In genomic region chr2L:10237725-10238446, dm6 we compare ENCODE assay signal across 1 fruit fly cellular context.
A peak's percentile ranks its signal among the peaks of the same experiment; 100 is the strongest.
TF ChIP-seq lines count a peak whose summit lies in the region.

mthl15 (minus strand) TSS chr2L:10238317.

TF ChIP-seq in whole organism, embryonic, 481 proteins besides CTCF, POLR2A, EP300 and RAD21 (continued from another document):
- TF ChIP-seq CG31441 (GFP tag; IDR thresholded peaks at IDR 0.05; lab: Robert Waterston, UW), result no peak
- TF ChIP-seq hb (GFP tag; IDR thresholded peaks at IDR 0.05; lab: Robert Waterston, UW; ENCODE audit: partially characterized antibody), result no peak
- TF ChIP-seq Antp (GFP tag; optimal IDR thresholded peaks at IDR 0.05; lab: Kevin White, UChicago), result no peak
- TF ChIP-seq Sry-β (GFP tag; optimal IDR thresholded peaks at IDR 0.05; lab: Kevin White, UChicago), result no peak
- no peak for TF ChIP-seq Ada2b (GFP tag; IDR thresholded peaks at IDR 0.05; lab: Robert Waterston, UW)
- TF ChIP-seq CG17359 (tag; optimal IDR thresholded peaks at IDR 0.05; lab: Kevin White, UChicago), result no peak
- no peak for TF ChIP-seq tin (GFP tag; optimal IDR thresholded peaks at IDR 0.05; lab: Kevin White, UChicago)
- peak; percentile 32 for TF ChIP-seq zen (tag; optimal IDR thresholded peaks at IDR 0.05; lab: Kevin White, UChicago)
- TF ChIP-seq Kr (GFP tag; optimal IDR thresholded peaks at IDR 0.05; lab: Kevin White, UChicago), result peak; percentile 0
- TF ChIP-seq exex (tag; optimal IDR thresholded peaks at IDR 0.05; lab: Kevin White, UChicago), result peak; percentile 95
- TF ChIP-seq CG9609 (GFP tag; optimal IDR thresholded peaks at IDR 0.05; lab: Kevin White, UChicago), result no peak
- TF ChIP-seq gt (GFP tag; IDR thresholded peaks at IDR 0.05; lab: Robert Waterston, UW), result no peak
- TF ChIP-seq h (optimal IDR thresholded peaks at IDR 0.05; lab: Kevin White, UChicago), result no peak
- TF ChIP-seq CG10267 (tag; optimal IDR thresholded peaks at IDR 0.05; lab: Kevin White, UChicago), result no peak
- TF ChIP-seq chn (GFP tag; optimal IDR thresholded peaks at IDR 0.05; lab: Kevin White, UChicago), result no peak
- TF ChIP-seq NC2α (GFP tag; optimal IDR thresholded peaks at IDR 0.05; lab: Kevin White, UChicago), result peak; percentile 22
- no peak for TF ChIP-seq Myb (GFP tag; optimal IDR thresholded peaks at IDR 0.05; lab: Kevin White, UChicago)
- TF ChIP-seq rib (GFP tag; IDR thresholded peaks at IDR 0.05; lab: Robert Waterston, UW), result no peak
- no peak for TF ChIP-seq CG4617 (GFP tag; optimal IDR thresholded peaks at IDR 0.05; lab: Kevin White, UChicago; ENCODE audit: borderline replicate concordance)
- TF ChIP-seq CG8944 (GFP tag; optimal IDR thresholded peaks at IDR 0.05; lab: Kevin White, UChicago), result no peak
- TF ChIP-seq Sox102F (GFP tag; optimal IDR thresholded peaks at IDR 0.05; lab: Kevin White, UChicago), result no peak
- no peak for TF ChIP-seq hbn (GFP tag; IDR thresholded peaks at IDR 0.05; lab: Robert Waterston, UW; ENCODE audit: partially characterized antibody)
- no peak for TF ChIP-seq ssp (GFP tag; IDR thresholded peaks at IDR 0.05; lab: Robert Waterston, UW)
- no peak for TF ChIP-seq tup (GFP tag; optimal IDR thresholded peaks at IDR 0.05; lab: Kevin White, UChicago)
- no peak for TF ChIP-seq D19B (GFP tag; optimal IDR thresholded peaks at IDR 0.05; lab: Kevin White, UChicago)
- TF ChIP-seq fd102C (GFP tag; optimal IDR thresholded peaks at IDR 0.05; lab: Kevin White, UChicago), result no peak
- TF ChIP-seq CG10431 (GFP tag; optimal IDR thresholded peaks at IDR 0.05; lab: Kevin White, UChicago), result no peak
- no peak for TF ChIP-seq CG9215 (GFP tag; IDR thresholded peaks at IDR 0.05; lab: Robert Waterston, UW)
- no peak for TF ChIP-seq CG32772 (GFP tag; IDR thresholded peaks at IDR 0.05; lab: Robert Waterston, UW)
- no peak for TF ChIP-seq CG30020 (tag; optimal IDR thresholded peaks at IDR 0.05; lab: Kevin White, UChicago)
- TF ChIP-seq Eip74EF (GFP tag; optimal IDR thresholded peaks at IDR 0.05; lab: Kevin White, UChicago), result no peak
- peak; percentile 19 for TF ChIP-seq CG11723 (GFP tag; optimal IDR thresholded peaks at IDR 0.05; lab: Kevin White, UChicago)
- no peak for TF ChIP-seq bigmax (GFP tag; optimal IDR thresholded peaks at IDR 0.05; lab: Kevin White, UChicago)
- TF ChIP-seq mirr (GFP tag; optimal IDR thresholded peaks at IDR 0.05; lab: Kevin White, UChicago), result peak; percentile 95
- no peak for TF ChIP-seq Oli (tag; optimal IDR thresholded peaks at IDR 0.05; lab: Kevin White, UChicago)
- peak; percentile 5 for TF ChIP-seq CG12299 (tag; optimal IDR thresholded peaks at IDR 0.05; lab: Kevin White, UChicago)
- TF ChIP-seq sr (GFP tag; IDR thresholded peaks at IDR 0.05; lab: Robert Waterston, UW), result no peak
- TF ChIP-seq Chrac-16 (GFP tag; optimal IDR thresholded peaks at IDR 0.05; lab: Kevin White, UChicago), result no peak
- TF ChIP-seq Sox100B (GFP tag; optimal IDR thresholded peaks at IDR 0.05; lab: Kevin White, UChicago), result peak; percentile 10
- no peak for TF ChIP-seq CG32767 (GFP tag; IDR thresholded peaks at IDR 0.05; lab: Robert Waterston, UW)
- peak; percentile 22 for TF ChIP-seq CG17912 (GFP tag; optimal IDR thresholded peaks at IDR 0.05; lab: Kevin White, UChicago)
- TF ChIP-seq H15 (GFP tag; IDR thresholded peaks at IDR 0.05; lab: Robert Waterston, UW), result no peak
- no peak for TF ChIP-seq CG4282 (GFP tag; optimal IDR thresholded peaks at IDR 0.05; lab: Kevin White, UChicago)
- TF ChIP-seq CG18599 (GFP tag; optimal IDR thresholded peaks at IDR 0.05; lab: Kevin White, UChicago), result no peak
- TF ChIP-seq CG10959 (GFP tag; IDR thresholded peaks at IDR 0.05; lab: Robert Waterston, UW), result no peak
- TF ChIP-seq PHDP (tag; optimal IDR thresholded peaks at IDR 0.05; lab: Kevin White, UChicago), result no peak
- TF ChIP-seq vvl (GFP tag; IDR thresholded peaks at IDR 0.05; lab: Robert Waterston, UW), result no peak
- no peak for TF ChIP-seq CG18011 (GFP tag; optimal IDR thresholded peaks at IDR 0.05; lab: Kevin White, UChicago)
- TF ChIP-seq Xbp1 (GFP tag; optimal IDR thresholded peaks at IDR 0.05; lab: Kevin White, UChicago), result no peak
- TF ChIP-seq YL-1 (GFP tag; optimal IDR thresholded peaks at IDR 0.05; lab: Kevin White, UChicago), result no peak
- no peak for TF ChIP-seq Ets97D (GFP tag; optimal IDR thresholded peaks at IDR 0.05; lab: Kevin White, UChicago)
- no peak for TF ChIP-seq bsh (GFP tag; optimal IDR thresholded peaks at IDR 0.05; lab: Kevin White, UChicago)
- TF ChIP-seq peb (GFP tag; IDR thresholded peaks at IDR 0.05; lab: Robert Waterston, UW), result no peak
- TF ChIP-seq tll (GFP tag; optimal IDR thresholded peaks at IDR 0.05; lab: Kevin White, UChicago), result peak in 1 of 2 experiments; percentile 26
- no peak for TF ChIP-seq mam (GFP tag; optimal IDR thresholded peaks at IDR 0.05; lab: Kevin White, UChicago)
- TF ChIP-seq CG8290 (GFP tag; optimal IDR thresholded peaks at IDR 0.05; lab: Kevin White, UChicago), result no peak
- TF ChIP-seq CG8290 (tag; optimal IDR thresholded peaks at IDR 0.05; lab: Kevin White, UChicago), result peak in 1 of 2 experiments; percentile 44
- TF ChIP-seq CG6765 (GFP tag; optimal IDR thresholded peaks at IDR 0.05; lab: Kevin White, UChicago), result peak; percentile 34
- peak; percentile 21 for TF ChIP-seq gcm (GFP tag; optimal IDR thresholded peaks at IDR 0.05; lab: Kevin White, UChicago)
- no peak for TF ChIP-seq HLHmδ (GFP tag; optimal IDR thresholded peaks at IDR 0.05; lab: Kevin White, UChicago)
- TF ChIP-seq CG10565 (GFP tag; optimal IDR thresholded peaks at IDR 0.05; lab: Kevin White, UChicago), result no peak
- no peak for TF ChIP-seq CoRest (tag; optimal IDR thresholded peaks at IDR 0.05; lab: Kevin White, UChicago)
- TF ChIP-seq BtbVII (GFP tag; optimal IDR thresholded peaks at IDR 0.05; lab: Kevin White, UChicago), result peak; percentile 3
- no peak for TF ChIP-seq CG8478 (optimal IDR thresholded peaks at IDR 0.05; lab: Kevin White, UChicago)
- TF ChIP-seq CG7987 (GFP tag; optimal IDR thresholded peaks at IDR 0.05; lab: Kevin White, UChicago), result peak; percentile 33
- TF ChIP-seq slbo (GFP tag; IDR thresholded peaks at IDR 0.05; lab: Robert Waterston, UW), result no peak
- no peak for TF ChIP-seq CG6683 (GFP tag; optimal IDR thresholded peaks at IDR 0.05; lab: Kevin White, UChicago)
